Fruit fly (Drosophila melanogaster) S2 (cell line): ENCODE results near the gene dpr3.

Source experiments
- CG8478 ChIP-seq: fragments of >200 bp; optimal IDR thresholded peaks from 2 replicates; lab custom pipeline; 2018
- CTCF ChIP-seq, 2 experiments: fragments of >200 bp; optimal IDR thresholded peaks; 2 replicates each; lab custom pipeline; 2018

DNA sequence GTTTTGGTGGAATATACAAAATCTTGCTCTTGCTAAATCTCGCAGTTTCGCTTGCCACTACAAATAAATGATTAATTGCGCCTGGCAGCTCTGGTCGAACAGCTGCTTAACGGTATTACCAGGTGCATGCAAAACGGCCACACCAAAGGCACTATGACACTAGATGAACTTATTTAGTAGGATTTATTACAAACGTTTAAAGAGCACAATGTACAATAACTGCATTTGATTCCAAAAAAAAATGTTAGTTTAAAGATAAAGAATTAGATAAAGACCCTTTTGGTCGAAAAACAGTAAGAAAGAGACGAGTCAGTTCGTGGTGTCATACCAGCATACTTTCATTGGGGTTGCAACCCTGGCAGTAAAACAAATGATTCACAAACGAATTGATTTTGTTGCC is 37.5 kb upstream of the dpr3 start, which contains the start of the genes CG11723 and Tbcd:
- TF ChIP-seq CG8478 = no peak
- TF ChIP-seq CTCF (optimal IDR thresholded peaks at IDR 0.05; lab: Kevin White, UChicago) = no peak
